Fruit fly (Drosophila melanogaster) whole organism, embryonic: Measurements from ENCODE around the gene mAcon1.

Experiments used
- Abd-B ChIP-seq: fragments of 200-800 bp; sonication (Bioruptor generic); optimal IDR thresholded peaks from 2 replicates; lab custom pipeline; 2018; ENCODE audit warnings: missing biosample characterization, mild to moderate bottlenecking, missing genetic modification characterization, moderate library complexity
- B-H1 ChIP-seq: fragments of 200-800 bp; sonication (Bioruptor generic); IDR thresholded peaks from 3 replicates; pipeline ENCODE4 v1.3.6; 2022; ENCODE audit warnings: missing biosample characterization, missing genetic modification characterization
- Blimp-1 ChIP-seq: fragments of 200-800 bp; sonication (Bioruptor generic); optimal IDR thresholded peaks from 3 replicates; lab custom pipeline; 2018; ENCODE audit warnings: missing biosample characterization, missing genetic modification characterization, mild to moderate bottlenecking, moderate library complexity, missing genetic modification reagents
- CG10274 ChIP-seq: fragments of 200-800 bp; sonication (Bioruptor generic); optimal IDR thresholded peaks from 3 replicates; lab custom pipeline; 2017; ENCODE audit warnings: missing biosample characterization, mild to moderate bottlenecking, missing genetic modification characterization
- CG11456 ChIP-seq: fragments of 200-800 bp; sonication (Bioruptor generic); IDR thresholded peaks from 3 replicates; pipeline ENCODE4 v1.3.6; 2022; ENCODE audit warnings: missing biosample characterization, missing genetic modification characterization
- CG11695 ChIP-seq: fragments of 200-800 bp; sonication (Bioruptor generic); IDR thresholded peaks from 3 replicates; pipeline ENCODE4 v1.3.6; 2022; ENCODE audit warnings: missing biosample characterization, missing genetic modification characterization
- CG12942 ChIP-seq: fragments of 200-800 bp; sonication (Bioruptor generic); optimal IDR thresholded peaks from 3 replicates; lab custom pipeline; 2016; ENCODE audit warnings: missing biosample characterization, missing genetic modification characterization
- CG13624 ChIP-seq: fragments of 200-800 bp; sonication (Bioruptor generic); optimal IDR thresholded peaks from 2 replicates; lab custom pipeline; 2016; ENCODE audit warnings: missing biosample characterization, missing genetic modification characterization
- CG1792 ChIP-seq: fragments of 200-800 bp; sonication (Bioruptor generic); optimal IDR thresholded peaks from 2 replicates; lab custom pipeline; 2016; ENCODE audit warnings: missing biosample characterization, missing genetic modification characterization
- CG2129 ChIP-seq: fragments of 200-800 bp; sonication (Bioruptor generic); IDR thresholded peaks from 2 replicates; pipeline ENCODE4 v1.3.6; 2022; ENCODE audit warnings: missing biosample characterization, missing genetic modification characterization; ENCODE audit not compliant: partially characterized antibody
- CG34376 ChIP-seq: fragments of 200-800 bp; sonication (Bioruptor generic); optimal IDR thresholded peaks from 2 replicates; lab custom pipeline; 2018; ENCODE audit warnings: missing biosample characterization, mild to moderate bottlenecking, missing genetic modification characterization
- CG34422 ChIP-seq: fragments of 200-800 bp; sonication (Bioruptor generic); IDR thresholded peaks from 3 replicates; pipeline ENCODE4 v1.3.6; 2022; ENCODE audit warnings: missing biosample characterization, missing genetic modification characterization
- CG42726 ChIP-seq: fragments of 200-800 bp; sonication (Bioruptor generic); IDR thresholded peaks from 2 replicates; pipeline ENCODE4 v1.3.6; 2022; ENCODE audit warnings: missing biosample characterization, missing genetic modification characterization; ENCODE audit not compliant: partially characterized antibody
- CG4730 ChIP-seq: fragments of 200-800 bp; sonication (Bioruptor generic); IDR thresholded peaks from 2 replicates; pipeline ENCODE4 v1.3.6; 2022; ENCODE audit warnings: missing biosample characterization, missing genetic modification characterization
- CG4854 ChIP-seq: fragments of 200-800 bp; sonication (Bioruptor generic); optimal IDR thresholded peaks from 2 replicates; lab custom pipeline; 2016; ENCODE audit warnings: missing biosample characterization, missing genetic modification characterization, inconsistent platforms
- CG5953 ChIP-seq: fragments of 200-800 bp; sonication (Bioruptor generic); IDR thresholded peaks from 2 replicates; pipeline ENCODE4 v1.3.6; 2022; ENCODE audit warnings: missing biosample characterization, missing genetic modification characterization
- CG6272 ChIP-seq: fragments of 200-800 bp; sonication (Bioruptor generic); IDR thresholded peaks from 2 replicates; pipeline ENCODE4 v1.3.6; 2022; ENCODE audit warnings: missing biosample characterization, missing genetic modification characterization
- CTCF ChIP-seq: fragments of 200-800 bp; sonication (Bioruptor generic); optimal IDR thresholded peaks from 2 replicates; lab custom pipeline; 2017; ENCODE audit warnings: missing biosample characterization, mild to moderate bottlenecking, missing genetic modification characterization, moderate library complexity
- Deaf1 ChIP-seq: fragments of 200-800 bp; optimal IDR thresholded peaks from 3 replicates; lab custom pipeline; 2019; ENCODE audit warnings: missing biosample characterization, mild to moderate bottlenecking, missing genetic modification characterization, moderate library complexity
- Dref ChIP-seq: fragments of 200-800 bp; sonication (Bioruptor generic); IDR thresholded peaks from 2 replicates; pipeline ENCODE4 v1.3.6; 2022; ENCODE audit warnings: missing biosample characterization, missing genetic modification characterization
- Fer2 ChIP-seq: fragments of 200-800 bp; sonication (Bioruptor generic); optimal IDR thresholded peaks from 2 replicates; lab custom pipeline; 2018; ENCODE audit warnings: missing biosample characterization, mild to moderate bottlenecking, missing genetic modification characterization, moderate library complexity
- H15 ChIP-seq: fragments of 200-800 bp; sonication (Bioruptor generic); IDR thresholded peaks from 3 replicates; pipeline ENCODE4 v1.3.6; 2022; ENCODE audit warnings: missing biosample characterization, missing genetic modification characterization
- HLHmδ ChIP-seq: fragments of 200-800 bp; sonication (Bioruptor generic); optimal IDR thresholded peaks from 2 replicates; lab custom pipeline; 2018; ENCODE audit warnings: missing biosample characterization, mild to moderate bottlenecking, missing genetic modification characterization, moderate library complexity
- Optix ChIP-seq: fragments of 200-800 bp; sonication (Bioruptor generic); IDR thresholded peaks from 3 replicates; pipeline ENCODE4 v1.3.6; 2022; ENCODE audit warnings: missing biosample characterization, missing genetic modification characterization
- Sox100B ChIP-seq: fragments of 200-800 bp; sonication (Bioruptor generic); optimal IDR thresholded peaks from 3 replicates; lab custom pipeline; 2018; ENCODE audit warnings: missing biosample characterization, mild to moderate bottlenecking, missing genetic modification characterization
- Ssrp ChIP-seq: fragments of 200-800 bp; sonication (Bioruptor generic); optimal IDR thresholded peaks from 2 replicates; lab custom pipeline; 2018; ENCODE audit warnings: missing biosample characterization, mild to moderate bottlenecking, missing genetic modification characterization, moderate library complexity
- Usf ChIP-seq: fragments of 200-800 bp; sonication (Bioruptor generic); optimal IDR thresholded peaks from 2 replicates; lab custom pipeline; 2017; ENCODE audit warnings: missing genotype, missing biosample characterization, missing genetic modification characterization
- Vsx1 ChIP-seq: fragments of 200-800 bp; sonication (Bioruptor generic); optimal IDR thresholded peaks from 2 replicates; lab custom pipeline; 2017; ENCODE audit warnings: missing biosample characterization, mild to moderate bottlenecking, missing genetic modification characterization, missing genetic modification reagents
- YL-1 ChIP-seq: fragments of 200-800 bp; sonication (Bioruptor generic); optimal IDR thresholded peaks from 3 replicates; lab custom pipeline; 2017; ENCODE audit warnings: missing biosample characterization, mild to moderate bottlenecking, missing genetic modification characterization
- bbx ChIP-seq: fragments of 200-800 bp; sonication (Bioruptor generic); IDR thresholded peaks from 2 replicates; pipeline ENCODE4 v1.3.6; 2022; ENCODE audit warnings: missing biosample characterization, missing genetic modification characterization; ENCODE audit not compliant: partially characterized antibody
- cato ChIP-seq: fragments of 200-800 bp; sonication (Bioruptor generic); optimal IDR thresholded peaks from 2 replicates; lab custom pipeline; 2016; ENCODE audit warnings: missing biosample characterization, missing genetic modification characterization, borderline replicate concordance
- fd64A ChIP-seq: fragments of 200-800 bp; sonication (Bioruptor generic); optimal IDR thresholded peaks from 3 replicates; lab custom pipeline; 2018; ENCODE audit warnings: missing biosample characterization, mild to moderate bottlenecking, missing genetic modification characterization
- gcm2 ChIP-seq: fragments of 200-800 bp; sonication (Bioruptor generic); optimal IDR thresholded peaks from 2 replicates; lab custom pipeline; 2016; ENCODE audit warnings: missing biosample characterization, missing genetic modification characterization
- gro ChIP-seq: fragments of 200-800 bp; sonication (Bioruptor generic); optimal IDR thresholded peaks from 2 replicates; lab custom pipeline; 2016; ENCODE audit warnings: missing biosample characterization, missing genetic modification characterization
- hbn ChIP-seq: fragments of 200-800 bp; sonication (Bioruptor generic); IDR thresholded peaks from 2 replicates; pipeline ENCODE4 v1.3.6; 2022; ENCODE audit warnings: missing biosample characterization, missing genetic modification characterization; ENCODE audit not compliant: partially characterized antibody
- hkb ChIP-seq, 2 experiments: fragments of 200-800 bp in 1 of 2; fragments of >200 bp in 1 of 2; sonication (Bioruptor generic) in 1 of 2; IDR thresholded peaks in 1 of 2; optimal IDR thresholded peaks in 1 of 2; 2 replicates each; pipeline versions ENCODE4 v1.3.6 to Lab custom; 2017 to 2022; ENCODE audit warnings: missing biosample characterization in 1 of 2, missing genetic modification characterization in 1 of 2
- kah ChIP-seq: fragments of 200-800 bp; sonication (Bioruptor generic); optimal IDR thresholded peaks from 2 replicates; lab custom pipeline; 2018; ENCODE audit warnings: missing biosample characterization, mild to moderate bottlenecking, missing genetic modification characterization
- klu ChIP-seq: fragments of 200-800 bp; sonication (Bioruptor generic); IDR thresholded peaks from 2 replicates; pipeline ENCODE4 v1.3.6; 2022; ENCODE audit warnings: missing biosample characterization, missing genetic modification characterization
- lmd ChIP-seq: fragments of 200-800 bp; sonication (Bioruptor generic); IDR thresholded peaks from 2 replicates; pipeline ENCODE4 v1.3.6; 2022; ENCODE audit warnings: missing biosample characterization, missing genetic modification characterization
- pnt ChIP-seq: fragments of 200-800 bp; sonication (Bioruptor generic); optimal IDR thresholded peaks from 3 replicates; lab custom pipeline; 2016; ENCODE audit warnings: missing biosample characterization, missing genetic modification characterization
- schlank ChIP-seq: fragments of 200-800 bp; sonication (Bioruptor generic); optimal IDR thresholded peaks from 2 replicates; lab custom pipeline; 2018; ENCODE audit warnings: missing biosample characterization, mild to moderate bottlenecking, missing genetic modification characterization
- sd ChIP-seq: fragments of 200-800 bp; sonication (Bioruptor generic); optimal IDR thresholded peaks from 3 replicates; lab custom pipeline; 2018; ENCODE audit warnings: missing biosample characterization, mild to moderate bottlenecking, missing genetic modification characterization, moderate library complexity
- sim ChIP-seq: fragments of 200-800 bp; sonication (Bioruptor generic); IDR thresholded peaks from 2 replicates; pipeline ENCODE4 v1.3.6; 2022; ENCODE audit warnings: missing biosample characterization, missing genetic modification characterization
- sisA ChIP-seq: fragments of 200-800 bp; sonication (Bioruptor generic); IDR thresholded peaks from 2 replicates; pipeline ENCODE4 v1.3.6; 2022; ENCODE audit warnings: missing biosample characterization, missing genetic modification characterization
- sna ChIP-seq: fragments of 200-800 bp; sonication (Bioruptor generic); IDR thresholded peaks from 2 replicates; pipeline ENCODE4 v1.3.6; 2022; ENCODE audit warnings: missing biosample characterization, missing genetic modification characterization; ENCODE audit not compliant: partially characterized antibody
- so ChIP-seq: fragments of 200-800 bp; sonication (Bioruptor generic); IDR thresholded peaks from 3 replicates; pipeline ENCODE4 v1.3.6; 2022; ENCODE audit warnings: missing biosample characterization, missing genetic modification characterization
- ssp ChIP-seq: fragments of 200-800 bp; sonication (Bioruptor generic); IDR thresholded peaks from 2 replicates; pipeline ENCODE4 v1.3.6; 2022; ENCODE audit warnings: missing biosample characterization, missing genetic modification characterization
- tio ChIP-seq: fragments of 200-800 bp; sonication (Bioruptor generic); optimal IDR thresholded peaks from 2 replicates; lab custom pipeline; 2017; ENCODE audit warnings: missing biosample characterization, missing genetic modification characterization, inconsistent platforms

mAcon1 gene

DNA sequence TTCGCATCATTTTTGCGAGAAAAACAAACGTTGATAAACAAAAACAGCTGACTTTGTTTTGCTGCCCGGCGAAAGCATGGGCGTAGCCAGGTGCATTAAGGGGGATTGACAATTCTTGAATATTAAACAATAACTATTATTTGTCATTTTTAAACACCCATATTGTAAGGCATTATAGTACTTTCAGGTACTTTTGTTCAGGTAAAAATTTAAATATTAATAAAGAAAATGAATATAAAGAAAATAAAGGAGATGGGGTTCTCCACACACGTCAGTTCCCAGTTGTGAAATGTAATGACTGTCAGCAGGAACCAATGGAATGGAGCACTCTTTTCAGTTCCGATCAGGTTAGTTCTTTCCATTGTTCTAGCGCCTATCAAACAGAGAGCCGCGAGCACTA is 9.8 kb upstream of the mAcon1 start, which contains the start of the genes Coq3 and Pld3 (continued):
- TF ChIP-seq kah (GFP tag; lab: Kevin White, UChicago) (peak; percentile 40), CG11695 (GFP tag; lab: Robert Waterston, UW) (peak; percentile 85), sim (GFP tag; lab: Robert Waterston, UW) (no peak), CG12942 (GFP tag; lab: Kevin White, UChicago) (peak; percentile 69), Deaf1 (tag; lab: Kevin White, UChicago) (no peak), ssp (GFP tag; lab: Robert Waterston, UW) (peak; percentile 48), H15 (GFP tag; lab: Robert Waterston, UW) (peak; percentile 70; the same call in 2 of the 3 replicates), CG6272 (0 out of 2 replicates have a peak, but pooled peaks have one; percentile 44), pnt (GFP tag; lab: Kevin White, UChicago) (peak; percentile 50), CG34376 (peak; percentile 70), CG42726 (no peak), schlank (peak; percentile 70), Vsx1 (no peak), Usf (GFP tag; lab: Kevin White, UChicago) (peak; percentile 75), Sox100B (GFP tag; lab: Kevin White, UChicago) (peak; percentile 69), CG11456 (GFP tag; lab: Robert Waterston, UW) (peak; percentile 85), sisA (peak; percentile 76), CG4730 (GFP tag; lab: Robert Waterston, UW) (peak; percentile 55; the same call in 1 of the 2 replicates), CG34422 (GFP tag; lab: Robert Waterston, UW) (peak; percentile 77), hkb (optimal IDR thresholded peaks at IDR 0.05; lab: Kevin White, UChicago) (no peak), hkb (GFP tag; IDR thresholded peaks at IDR 0.05; lab: Robert Waterston, UW) (peak; percentile 88), HLHmδ (no peak), so (GFP tag; lab: Robert Waterston, UW) (peak; percentile 68; the same call in 2 of the 3 replicates), CG5953 (peak; percentile 61; the same call in 1 of the 2 replicates), Optix (GFP tag; lab: Robert Waterston, UW) (peak; percentile 74; the same call in 2 of the 3 replicates), bbx (no peak), sd (no peak), CTCF (GFP tag; lab: Kevin White, UChicago) (peak; percentile 21), B-H1 (GFP tag; lab: Robert Waterston, UW) (peak; percentile 61; the same call in 2 of the 3 replicates), Dref (no peak), lmd (GFP tag; lab: Robert Waterston, UW) (peak; percentile 78), gro (GFP tag; lab: Kevin White, UChicago) (peak; percentile 75), CG4854 (GFP tag; lab: Kevin White, UChicago) (peak; percentile 61), YL-1 (peak; percentile 47), gcm2 (no peak), cato (GFP tag; lab: Kevin White, UChicago) (peak; percentile 8), CG1792 (GFP tag; lab: Kevin White, UChicago) (peak; percentile 43), CG10274 (peak; percentile 37), Blimp-1 (GFP tag; lab: Kevin White, UChicago) (peak; percentile 79), Fer2 (tag; lab: Kevin White, UChicago) (peak; percentile 71), Abd-B (peak; percentile 60), CG13624 (GFP tag; lab: Kevin White, UChicago) (peak; percentile 69), CG2129 (GFP tag; lab: Robert Waterston, UW) (no peak), Ssrp (tag; lab: Kevin White, UChicago) (peak; percentile 73), hbn (GFP tag; lab: Robert Waterston, UW) (no peak), fd64A (GFP tag; lab: Kevin White, UChicago) (peak; percentile 4), sna (no peak), tio (GFP tag; lab: Kevin White, UChicago) (peak; percentile 77), klu (GFP tag; lab: Robert Waterston, UW) (peak; percentile 44; the same call in 1 of the 2 replicates)
